Fruit fly (Drosophila melanogaster) whole organism, embryonic: Measurements from ENCODE around the gene Ykt6.

Experiments
- Bdp1 ChIP-seq: fragments of 200-800 bp; sonication (Bioruptor generic); optimal IDR thresholded peaks from 3 replicates; lab custom pipeline; 2016; ENCODE audit warnings: missing biosample characterization, missing genetic modification characterization
- CG10462 ChIP-seq: fragments of 200-800 bp; sonication (Bioruptor generic); optimal IDR thresholded peaks from 2 replicates; lab custom pipeline; 2016; ENCODE audit warnings: missing biosample characterization, missing genetic modification characterization
- CG10654 ChIP-seq: fragments of 200-800 bp; sonication (Bioruptor generic); optimal IDR thresholded peaks from 2 replicates; lab custom pipeline; 2016; ENCODE audit warnings: missing biosample characterization, missing genetic modification characterization
- CG11093 ChIP-seq: fragments of 200-800 bp; sonication (Bioruptor generic); IDR thresholded peaks from 3 replicates; pipeline ENCODE4 v1.3.6; 2022; ENCODE audit warnings: missing biosample characterization, missing genetic modification characterization
- CG11695 ChIP-seq: fragments of 200-800 bp; sonication (Bioruptor generic); IDR thresholded peaks from 3 replicates; pipeline ENCODE4 v1.3.6; 2022; ENCODE audit warnings: missing biosample characterization, missing genetic modification characterization
- CG12155 ChIP-seq: fragments of 200-800 bp; sonication (Bioruptor generic); optimal IDR thresholded peaks from 3 replicates; lab custom pipeline; 2016; ENCODE audit warnings: missing biosample characterization, missing genetic modification characterization
- CG12942 ChIP-seq: fragments of 200-800 bp; sonication (Bioruptor generic); optimal IDR thresholded peaks from 3 replicates; lab custom pipeline; 2016; ENCODE audit warnings: missing biosample characterization, missing genetic modification characterization
- CG14441 ChIP-seq: fragments of 200-800 bp; sonication (Bioruptor generic); IDR thresholded peaks from 2 replicates; pipeline ENCODE4 v1.3.6; 2022; ENCODE audit warnings: missing biosample characterization, missing genetic modification characterization
- CG1602 ChIP-seq: fragments of 200-800 bp; sonication (Bioruptor generic); optimal IDR thresholded peaks from 3 replicates; lab custom pipeline; 2016; ENCODE audit warnings: missing biosample characterization, missing genetic modification characterization
- CG17328 ChIP-seq: fragments of 200-800 bp; sonication (Bioruptor generic); IDR thresholded peaks from 2 replicates; pipeline ENCODE4 v1.3.6; 2022; ENCODE audit warnings: missing biosample characterization, missing genetic modification characterization
- CG17361 ChIP-seq: fragments of 200-800 bp; sonication (Bioruptor generic); IDR thresholded peaks from 3 replicates; pipeline ENCODE4 v1.3.6; 2022; ENCODE audit warnings: missing biosample characterization, missing genetic modification characterization
- CG17802 ChIP-seq: fragments of 200-800 bp; sonication (Bioruptor generic); optimal IDR thresholded peaks from 2 replicates; lab custom pipeline; 2018; ENCODE audit warnings: missing biosample characterization, mild to moderate bottlenecking, missing genetic modification characterization, moderate library complexity
- CG17912 ChIP-seq: fragments of 200-800 bp; sonication (Bioruptor generic); optimal IDR thresholded peaks from 2 replicates; lab custom pipeline; 2018; ENCODE audit warnings: missing biosample characterization, mild to moderate bottlenecking, missing genetic modification characterization
- CG2116 ChIP-seq: fragments of 200-800 bp; sonication (Bioruptor generic); optimal IDR thresholded peaks from 3 replicates; lab custom pipeline; 2018; ENCODE audit warnings: missing biosample characterization, mild to moderate bottlenecking, missing genetic modification characterization
- CG3726 ChIP-seq: fragments of 200-800 bp; sonication (Bioruptor generic); IDR thresholded peaks from 3 replicates; pipeline ENCODE4, ENCODE4 v1.3.6; 2022; ENCODE audit warnings: missing biosample characterization, missing genetic modification characterization
- CG6654 ChIP-seq: fragments of 200-800 bp; sonication (Bioruptor generic); optimal IDR thresholded peaks from 2 replicates; lab custom pipeline; 2017; ENCODE audit warnings: missing biosample characterization, mild to moderate bottlenecking, missing genetic modification characterization
- CG7745 ChIP-seq: fragments of 200-800 bp; sonication (Bioruptor generic); optimal IDR thresholded peaks from 2 replicates; lab custom pipeline; 2018; ENCODE audit warnings: missing biosample characterization, mild to moderate bottlenecking, missing genetic modification characterization, moderate library complexity
- CG7928 ChIP-seq: fragments of 200-800 bp; sonication (Bioruptor generic); optimal IDR thresholded peaks from 2 replicates; lab custom pipeline; 2017; ENCODE audit warnings: missing biosample characterization, mild to moderate bottlenecking, missing genetic modification characterization
- CG8478 ChIP-seq: fragments of >200 bp; optimal IDR thresholded peaks from 2 replicates; lab custom pipeline; 2018
- D ChIP-seq, 2 experiments: fragments of 200-800 bp in 1 of 2; fragments of >200 bp in 1 of 2; sonication (Bioruptor generic) in 1 of 2; optimal IDR thresholded peaks; 2 replicates in 1 of 2; 3 replicates in 1 of 2; lab custom pipeline; 2017; ENCODE audit warnings: mild to moderate bottlenecking in 1 of 2, missing biosample characterization in 1 of 2, missing genetic modification characterization in 1 of 2, missing genetic modification reagents in 1 of 2
- Doc3 ChIP-seq: fragments of 200-800 bp; sonication (Bioruptor generic); IDR thresholded peaks from 3 replicates; pipeline ENCODE4 v1.3.6; 2022; ENCODE audit warnings: missing biosample characterization, missing genetic modification characterization; ENCODE audit not compliant: partially characterized antibody
- Drgx ChIP-seq: fragments of 200-800 bp; sonication (Bioruptor generic); IDR thresholded peaks from 2 replicates; pipeline ENCODE4 v1.3.6; 2022; ENCODE audit warnings: missing biosample characterization, missing genetic modification characterization
- HLH3B ChIP-seq: fragments of 200-800 bp; sonication (Bioruptor generic); IDR thresholded peaks from 2 replicates; pipeline ENCODE4 v1.3.6; 2022; ENCODE audit warnings: missing biosample characterization, missing genetic modification characterization
- HLH4C ChIP-seq: fragments of 200-800 bp; sonication (Bioruptor generic); IDR thresholded peaks from 3 replicates; pipeline ENCODE4 v1.3.6; 2022; ENCODE audit warnings: missing biosample characterization, missing genetic modification characterization; ENCODE audit not compliant: partially characterized antibody
- Opbp ChIP-seq: fragments of 200-800 bp; sonication (Bioruptor generic); IDR thresholded peaks from 3 replicates; pipeline ENCODE4 v1.3.6; 2022; ENCODE audit warnings: missing biosample characterization, missing genetic modification characterization; ENCODE audit not compliant: partially characterized antibody
- Ptx1 ChIP-seq: fragments of 200-800 bp; sonication (Bioruptor generic); IDR thresholded peaks from 2 replicates; pipeline ENCODE4 v1.3.6; 2022; ENCODE audit warnings: missing biosample characterization, missing genetic modification characterization
- Spps ChIP-seq: fragments of 200-800 bp; sonication (Bioruptor generic); optimal IDR thresholded peaks from 2 replicates; lab custom pipeline; 2018; ENCODE audit warnings: missing biosample characterization, mild to moderate bottlenecking, missing genetic modification characterization
- al ChIP-seq: fragments of 200-800 bp; sonication (Bioruptor generic); IDR thresholded peaks from 2 replicates; pipeline ENCODE4 v1.3.6; 2022; ENCODE audit warnings: missing biosample characterization, missing genetic modification characterization
- bcd ChIP-seq: fragments of 200-800 bp; sonication (Bioruptor generic); optimal IDR thresholded peaks from 2 replicates; lab custom pipeline; 2017; ENCODE audit warnings: missing biosample characterization, mild to moderate bottlenecking, missing genetic modification characterization
- br ChIP-seq: fragments of >200 bp; optimal IDR thresholded peaks from 2 replicates; lab custom pipeline; 2017
- bsh ChIP-seq, 2 experiments: fragments of 200-800 bp; sonication (Bioruptor generic); optimal IDR thresholded peaks; 2 replicates each; lab custom pipeline; 2017 to 2018; ENCODE audit warnings: mild to moderate bottlenecking in 2 of 2, missing biosample characterization in 2 of 2, missing genetic modification characterization in 2 of 2, moderate library complexity in 1 of 2
- chm ChIP-seq: fragments of 200-800 bp; sonication (Bioruptor generic); IDR thresholded peaks from 2 replicates; pipeline ENCODE4 v1.3.6; 2022; ENCODE audit warnings: missing biosample characterization, missing genetic modification characterization
- dmrt11E ChIP-seq: fragments of 200-800 bp; sonication (Bioruptor generic); optimal IDR thresholded peaks from 3 replicates; lab custom pipeline; 2018; ENCODE audit warnings: missing biosample characterization, mild to moderate bottlenecking, missing genetic modification characterization, moderate library complexity
- en ChIP-seq: fragments of 200-800 bp; sonication (Bioruptor generic); optimal IDR thresholded peaks from 2 replicates; lab custom pipeline; 2016; ENCODE audit warnings: missing biosample characterization, missing genetic modification characterization
- gcm ChIP-seq: fragments of 200-800 bp; sonication (Bioruptor generic); optimal IDR thresholded peaks from 2 replicates; lab custom pipeline; 2019; ENCODE audit warnings: missing biosample characterization, mild to moderate bottlenecking, missing genetic modification characterization, moderate library complexity
- gem ChIP-seq: fragments of 200-800 bp; sonication (Bioruptor generic); optimal IDR thresholded peaks from 2 replicates; lab custom pipeline; 2019; ENCODE audit warnings: missing biosample characterization, mild to moderate bottlenecking, missing genetic modification characterization, moderate library complexity
- hb ChIP-seq: fragments of 200-800 bp; sonication (Bioruptor generic); IDR thresholded peaks from 3 replicates; pipeline ENCODE4 v1.3.6; 2022; ENCODE audit warnings: missing biosample characterization, missing genetic modification characterization; ENCODE audit not compliant: partially characterized antibody
- maf-S ChIP-seq: fragments of 200-800 bp; sonication (Bioruptor generic); optimal IDR thresholded peaks from 2 replicates; lab custom pipeline; 2016; ENCODE audit warnings: missing biosample characterization, missing genetic modification characterization
- onecut ChIP-seq: fragments of 200-800 bp; sonication (Bioruptor generic); IDR thresholded peaks from 2 replicates; pipeline ENCODE4 v1.3.6; 2022; ENCODE audit warnings: missing biosample characterization, missing genetic modification characterization
- org-1 ChIP-seq: fragments of 200-800 bp; sonication (Bioruptor generic); optimal IDR thresholded peaks from 2 replicates; lab custom pipeline; 2017; ENCODE audit warnings: missing biosample characterization, missing genetic modification characterization
- p53 ChIP-seq: fragments of 200-800 bp; sonication (Bioruptor generic); optimal IDR thresholded peaks from 2 replicates; lab custom pipeline; 2016; ENCODE audit warnings: missing biosample characterization, missing genetic modification characterization
- pros ChIP-seq: fragments of 200-800 bp; sonication (Bioruptor generic); optimal IDR thresholded peaks from 3 replicates; lab custom pipeline; 2019; ENCODE audit warnings: missing biosample characterization, mild to moderate bottlenecking, missing genetic modification characterization, moderate library complexity
- row ChIP-seq: fragments of 200-800 bp; sonication (Bioruptor generic); IDR thresholded peaks from 3 replicates; pipeline ENCODE4 v1.3.6; 2022; ENCODE audit warnings: missing biosample characterization, missing genetic modification characterization
- run ChIP-seq: fragments of 200-800 bp; sonication (Bioruptor generic); optimal IDR thresholded peaks from 3 replicates; lab custom pipeline; 2018; ENCODE audit warnings: missing biosample characterization, mild to moderate bottlenecking, missing genetic modification characterization
- sc ChIP-seq, 3 experiments: fragments of >200 bp in 2 of 3; fragments of 200-800 bp in 1 of 3; sonication (Bioruptor generic) in 1 of 3; optimal IDR thresholded peaks; 2 replicates in 2 of 3; 3 replicates in 1 of 3; lab custom pipeline; 2017; ENCODE audit warnings: mild to moderate bottlenecking in 1 of 3, missing biosample characterization in 1 of 3, missing genetic modification characterization in 1 of 3, missing genetic modification reagents in 1 of 3
- shn ChIP-seq: fragments of 200-800 bp; sonication (Bioruptor generic); optimal IDR thresholded peaks from 3 replicates; lab custom pipeline; 2016; ENCODE audit warnings: missing biosample characterization, missing genetic modification characterization
- sima ChIP-seq: fragments of 200-800 bp; sonication (Bioruptor generic); optimal IDR thresholded peaks from 2 replicates; lab custom pipeline; 2016; ENCODE audit warnings: missing biosample characterization, missing genetic modification characterization
- tin ChIP-seq: fragments of 200-800 bp; sonication (Bioruptor generic); optimal IDR thresholded peaks from 3 replicates; lab custom pipeline; 2016; ENCODE audit warnings: missing biosample characterization, missing genetic modification characterization
- tx ChIP-seq: fragments of 200-800 bp; sonication (Bioruptor generic); optimal IDR thresholded peaks from 2 replicates; lab custom pipeline; 2016; ENCODE audit warnings: missing biosample characterization, missing genetic modification characterization
- yki ChIP-seq: fragments of >200 bp; optimal IDR thresholded peaks from 3 replicates; lab custom pipeline; 2018

Gene Ykt6

dm6 chrX:7935798-7936572 lies 15.8 kb downstream of the Ykt6 start, which contains the start of gene Ubr3 (continued):
- no peak for TF ChIP-seq en (GFP tag; lab: Kevin White, UChicago)
- TF ChIP-seq tx (GFP tag; lab: Kevin White, UChicago) = no peak
- TF ChIP-seq HLH3B (GFP tag; lab: Robert Waterston, UW) = no peak
- 0 out of 2 replicates have a peak, but pooled peaks have one; percentile 8 for TF ChIP-seq al
- TF ChIP-seq Bdp1 = no peak
- TF ChIP-seq row (GFP tag; lab: Robert Waterston, UW) = peak; percentile 26; the same call in 1 of the 3 replicates
- no peak for TF ChIP-seq CG11093 (GFP tag; lab: Robert Waterston, UW)
- no peak for TF ChIP-seq CG7745 (tag; lab: Kevin White, UChicago)
- TF ChIP-seq CG10654 = no peak
- TF ChIP-seq CG17328 = no peak
- no peak for TF ChIP-seq CG10462 (GFP tag; lab: Kevin White, UChicago)
- no peak for TF ChIP-seq CG1602 (GFP tag; lab: Kevin White, UChicago)
- peak; percentile 76 for TF ChIP-seq hb
- peak; percentile 94 for TF ChIP-seq CG2116
- no peak for TF ChIP-seq Spps (tag; lab: Kevin White, UChicago)
- TF ChIP-seq sc (optimal IDR thresholded peaks at IDR 0.05; lab: Kevin White, UChicago) = no peak
- TF ChIP-seq sc (GFP tag; optimal IDR thresholded peaks at IDR 0.05; lab: Kevin White, UChicago) = no peak
- TF ChIP-seq chm (GFP tag; lab: Robert Waterston, UW) = no peak
- peak; percentile 81 for TF ChIP-seq HLH4C (GFP tag; lab: Robert Waterston, UW)
- TF ChIP-seq br (lab: Kevin White, UChicago) = no peak
- no peak for TF ChIP-seq CG3726 (GFP tag; lab: Robert Waterston, UW)
- no peak for TF ChIP-seq CG11695 (GFP tag; lab: Robert Waterston, UW)
- TF ChIP-seq shn (GFP tag; lab: Kevin White, UChicago) = peak; percentile 7
- no peak for TF ChIP-seq CG12155
- TF ChIP-seq org-1 (GFP tag; lab: Kevin White, UChicago) = no peak
- TF ChIP-seq CG17912 (GFP tag; lab: Kevin White, UChicago) = no peak
- no peak for TF ChIP-seq bsh (GFP tag; optimal IDR thresholded peaks at IDR 0.05; lab: Kevin White, UChicago)
- no peak for TF ChIP-seq yki (lab: Kevin White, UChicago)
- TF ChIP-seq CG12942 (GFP tag; lab: Kevin White, UChicago) = no peak
- TF ChIP-seq pros (GFP tag; lab: Kevin White, UChicago) = no peak
- TF ChIP-seq gem = no peak
- TF ChIP-seq Drgx (GFP tag; lab: Robert Waterston, UW) = no peak
- TF ChIP-seq Doc3 = peak; percentile 54; the same call in 1 of the 3 replicates
- no peak for TF ChIP-seq tin (GFP tag; lab: Kevin White, UChicago)
- TF ChIP-seq run (tag; lab: Kevin White, UChicago) = no peak
- TF ChIP-seq Ptx1 = no peak
- no peak for TF ChIP-seq CG14441 (GFP tag; lab: Robert Waterston, UW)
- peak; percentile 91 for TF ChIP-seq D (optimal IDR thresholded peaks at IDR 0.05; lab: Kevin White, UChicago)
- TF ChIP-seq D (GFP tag; optimal IDR thresholded peaks at IDR 0.05; lab: Kevin White, UChicago) = no peak
- no peak for TF ChIP-seq CG17361
- no peak for TF ChIP-seq maf-S (GFP tag; lab: Kevin White, UChicago)
- TF ChIP-seq Opbp (GFP tag; lab: Robert Waterston, UW) = peak; percentile 69; the same call in 2 of the 3 replicates
- no peak for TF ChIP-seq CG6654 (GFP tag; lab: Kevin White, UChicago)
- no peak for TF ChIP-seq dmrt11E (tag; lab: Kevin White, UChicago)
- TF ChIP-seq gcm (GFP tag; lab: Kevin White, UChicago) = no peak
- TF ChIP-seq CG7928 (GFP tag; lab: Kevin White, UChicago) = no peak
- no peak for TF ChIP-seq sima (GFP tag; lab: Kevin White, UChicago)
- TF ChIP-seq onecut (GFP tag; lab: Robert Waterston, UW) = no peak
- no peak for TF ChIP-seq bcd (GFP tag; lab: Kevin White, UChicago)
- peak; percentile 50 for TF ChIP-seq CG17802 (tag; lab: Kevin White, UChicago)
- peak; percentile 27 for TF ChIP-seq p53 (GFP tag; lab: Kevin White, UChicago)
- peak; percentile 95 for TF ChIP-seq CG8478 (lab: Kevin White, UChicago)
